Fruit fly (Drosophila melanogaster) whole organism, embryonic: ENCODE data around the gene Ets97D.

ENCODE experiments used
- CG10147 ChIP-seq: fragments of 200-800 bp; sonication (Bioruptor generic); optimal IDR thresholded peaks from 2 replicates; lab custom pipeline; 2019; ENCODE audit warnings: missing biosample characterization, mild to moderate bottlenecking, missing genetic modification characterization, moderate library complexity
- CG10267 ChIP-seq: fragments of 200-800 bp; sonication (Bioruptor generic); optimal IDR thresholded peaks from 2 replicates; lab custom pipeline; 2018; ENCODE audit warnings: missing biosample characterization, mild to moderate bottlenecking, missing genetic modification characterization, moderate library complexity
- CG10654 ChIP-seq: fragments of 200-800 bp; sonication (Bioruptor generic); optimal IDR thresholded peaks from 2 replicates; lab custom pipeline; 2016; ENCODE audit warnings: missing biosample characterization, missing genetic modification characterization
- CG11398 ChIP-seq: fragments of 200-800 bp; sonication (Bioruptor generic); optimal IDR thresholded peaks from 2 replicates; lab custom pipeline; 2016; ENCODE audit warnings: missing biosample characterization, missing genetic modification characterization
- CG12391 ChIP-seq: fragments of 200-800 bp; sonication (Bioruptor generic); optimal IDR thresholded peaks from 3 replicates; lab custom pipeline; 2018; ENCODE audit warnings: missing biosample characterization, mild to moderate bottlenecking, missing genetic modification characterization, moderate library complexity
- CG14710 ChIP-seq: fragments of 200-800 bp; sonication (Bioruptor generic); optimal IDR thresholded peaks from 3 replicates; lab custom pipeline; 2019; ENCODE audit warnings: missing biosample characterization, mild to moderate bottlenecking, missing genetic modification characterization, moderate library complexity
- CG1602 ChIP-seq: fragments of 200-800 bp; sonication (Bioruptor generic); optimal IDR thresholded peaks from 3 replicates; lab custom pipeline; 2016; ENCODE audit warnings: missing biosample characterization, missing genetic modification characterization
- CG18262 ChIP-seq: fragments of 200-800 bp; optimal IDR thresholded peaks from 3 replicates; lab custom pipeline; 2019; ENCODE audit warnings: missing biosample characterization, mild to moderate bottlenecking, missing genetic modification characterization, moderate library complexity
- CG2116 ChIP-seq: fragments of 200-800 bp; sonication (Bioruptor generic); optimal IDR thresholded peaks from 3 replicates; lab custom pipeline; 2018; ENCODE audit warnings: missing biosample characterization, mild to moderate bottlenecking, missing genetic modification characterization
- CG2120 ChIP-seq: fragments of 200-800 bp; sonication (Bioruptor generic); optimal IDR thresholded peaks from 3 replicates; lab custom pipeline; 2016; ENCODE audit warnings: missing biosample characterization, missing genetic modification characterization
- CG34376 ChIP-seq: fragments of 200-800 bp; sonication (Bioruptor generic); optimal IDR thresholded peaks from 2 replicates; lab custom pipeline; 2018; ENCODE audit warnings: missing biosample characterization, mild to moderate bottlenecking, missing genetic modification characterization
- CG6175 ChIP-seq: fragments of 200-800 bp; sonication (Bioruptor generic); IDR thresholded peaks from 3 replicates; pipeline ENCODE4 v1.3.6; 2022; ENCODE audit warnings: missing biosample characterization, missing genetic modification characterization
- CG6654 ChIP-seq: fragments of 200-800 bp; sonication (Bioruptor generic); optimal IDR thresholded peaks from 2 replicates; lab custom pipeline; 2017; ENCODE audit warnings: missing biosample characterization, mild to moderate bottlenecking, missing genetic modification characterization
- CG7928 ChIP-seq: fragments of 200-800 bp; sonication (Bioruptor generic); optimal IDR thresholded peaks from 2 replicates; lab custom pipeline; 2017; ENCODE audit warnings: missing biosample characterization, mild to moderate bottlenecking, missing genetic modification characterization
- CG8924 ChIP-seq: fragments of 200-800 bp; optimal IDR thresholded peaks from 3 replicates; lab custom pipeline; 2019; ENCODE audit warnings: missing biosample characterization, mild to moderate bottlenecking, missing genetic modification characterization, moderate library complexity
- Deaf1 ChIP-seq: fragments of 200-800 bp; optimal IDR thresholded peaks from 3 replicates; lab custom pipeline; 2019; ENCODE audit warnings: missing biosample characterization, mild to moderate bottlenecking, missing genetic modification characterization, moderate library complexity
- Dp ChIP-seq: fragments of 200-800 bp; sonication (Bioruptor generic); optimal IDR thresholded peaks from 2 replicates; lab custom pipeline; 2018; ENCODE audit warnings: missing biosample characterization, mild to moderate bottlenecking, missing genetic modification characterization, moderate library complexity
- E2f1 ChIP-seq: fragments of 200-800 bp; sonication (Bioruptor generic); IDR thresholded peaks from 2 replicates; pipeline ENCODE4 v1.3.6; 2022; ENCODE audit warnings: missing biosample characterization, missing genetic modification characterization
- Elba2 ChIP-seq: fragments of 200-800 bp; sonication (Bioruptor generic); optimal IDR thresholded peaks from 3 replicates; lab custom pipeline; 2016; ENCODE audit warnings: missing biosample characterization, missing genetic modification characterization
- Lhr ChIP-seq: fragments of 200-800 bp; sonication (Bioruptor generic); optimal IDR thresholded peaks from 3 replicates; lab custom pipeline; 2017; ENCODE audit warnings: mild to moderate bottlenecking, missing biosample characterization, missing genetic modification reagents, missing genetic modification characterization
- MBD-R2 ChIP-seq: fragments of 200-800 bp; sonication (Bioruptor generic); IDR thresholded peaks from 2 replicates; pipeline ENCODE4 v1.3.6; 2022; ENCODE audit warnings: missing biosample characterization, missing genetic modification characterization
- Opbp ChIP-seq: fragments of 200-800 bp; sonication (Bioruptor generic); IDR thresholded peaks from 3 replicates; pipeline ENCODE4 v1.3.6; 2022; ENCODE audit warnings: missing biosample characterization, missing genetic modification characterization; ENCODE audit not compliant: partially characterized antibody
- PHDP ChIP-seq: fragments of 200-800 bp; sonication (Bioruptor generic); optimal IDR thresholded peaks from 3 replicates; lab custom pipeline; 2018; ENCODE audit warnings: missing biosample characterization, mild to moderate bottlenecking, missing genetic modification characterization, moderate library complexity
- Ptx1 ChIP-seq: fragments of 200-800 bp; sonication (Bioruptor generic); IDR thresholded peaks from 2 replicates; pipeline ENCODE4 v1.3.6; 2022; ENCODE audit warnings: missing biosample characterization, missing genetic modification characterization
- Sin3A ChIP-seq: fragments of >200 bp; optimal IDR thresholded peaks from 2 replicates; lab custom pipeline; 2018
- Stat92E ChIP-seq, 3 experiments: fragments of >200 bp in 2 of 3; fragments of 200-800 bp in 1 of 3; sonication (Bioruptor generic) in 1 of 3; optimal IDR thresholded peaks; 2 replicates each; lab custom pipeline; 2017 to 2019; ENCODE audit warnings: missing biosample characterization in 3 of 3, missing genetic modification characterization in 3 of 3, mild to moderate bottlenecking in 1 of 3, moderate library complexity in 1 of 3
- Xbp1 ChIP-seq: fragments of 200-800 bp; sonication (Bioruptor generic); optimal IDR thresholded peaks from 3 replicates; lab custom pipeline; 2016; ENCODE audit warnings: missing biosample characterization, mild to moderate bottlenecking, missing genetic modification characterization
- YL-1 ChIP-seq: fragments of 200-800 bp; sonication (Bioruptor generic); optimal IDR thresholded peaks from 3 replicates; lab custom pipeline; 2017; ENCODE audit warnings: missing biosample characterization, mild to moderate bottlenecking, missing genetic modification characterization
- br ChIP-seq: fragments of >200 bp; optimal IDR thresholded peaks from 2 replicates; lab custom pipeline; 2017
- chinmo ChIP-seq: fragments of 200-800 bp; sonication (Bioruptor generic); IDR thresholded peaks from 4 replicates; pipeline ENCODE4 v1.3.6; 2022; ENCODE audit warnings: missing biosample characterization, missing genetic modification characterization; ENCODE audit not compliant: partially characterized antibody
- fd64A ChIP-seq: fragments of 200-800 bp; sonication (Bioruptor generic); optimal IDR thresholded peaks from 3 replicates; lab custom pipeline; 2018; ENCODE audit warnings: missing biosample characterization, mild to moderate bottlenecking, missing genetic modification characterization
- gem ChIP-seq: fragments of 200-800 bp; sonication (Bioruptor generic); optimal IDR thresholded peaks from 2 replicates; lab custom pipeline; 2019; ENCODE audit warnings: missing biosample characterization, mild to moderate bottlenecking, missing genetic modification characterization, moderate library complexity
- gsb-n ChIP-seq: fragments of 200-800 bp; sonication (Bioruptor generic); optimal IDR thresholded peaks from 3 replicates; lab custom pipeline; 2018; ENCODE audit warnings: missing biosample characterization, mild to moderate bottlenecking, missing genetic modification characterization
- insv ChIP-seq, 2 experiments: fragments of 200-800 bp; sonication (Bioruptor generic); optimal IDR thresholded peaks; 3 replicates each; lab custom pipeline; 2016 to 2018; ENCODE audit warnings: missing biosample characterization in 2 of 2, missing genetic modification characterization in 2 of 2
- lov ChIP-seq, 2 experiments: fragments of 200-800 bp in 1 of 2; fragments of >200 bp in 1 of 2; sonication (Bioruptor generic) in 1 of 2; IDR thresholded peaks in 1 of 2; optimal IDR thresholded peaks in 1 of 2; 2 replicates in 1 of 2; 3 replicates in 1 of 2; pipeline versions ENCODE4 v1.3.6 to Lab custom; 2017 to 2022; ENCODE audit warnings: missing biosample characterization in 1 of 2, missing genetic modification characterization in 1 of 2
- mam ChIP-seq: fragments of 200-800 bp; sonication (Bioruptor generic); optimal IDR thresholded peaks from 3 replicates; lab custom pipeline; 2016; ENCODE audit warnings: missing biosample characterization, missing genetic modification characterization
- nau ChIP-seq: fragments of 200-800 bp; sonication (Bioruptor generic); optimal IDR thresholded peaks from 3 replicates; lab custom pipeline; 2017; ENCODE audit warnings: missing biosample characterization, mild to moderate bottlenecking, missing genetic modification characterization, missing genetic modification reagents
- onecut ChIP-seq: fragments of 200-800 bp; sonication (Bioruptor generic); IDR thresholded peaks from 2 replicates; pipeline ENCODE4 v1.3.6; 2022; ENCODE audit warnings: missing biosample characterization, missing genetic modification characterization
- pnt ChIP-seq: fragments of 200-800 bp; sonication (Bioruptor generic); optimal IDR thresholded peaks from 3 replicates; lab custom pipeline; 2016; ENCODE audit warnings: missing biosample characterization, missing genetic modification characterization
- pzg ChIP-seq: fragments of 200-800 bp; sonication (Bioruptor generic); optimal IDR thresholded peaks from 3 replicates; lab custom pipeline; 2018; ENCODE audit warnings: missing biosample characterization, mild to moderate bottlenecking, missing genetic modification characterization, moderate library complexity
- ranshi ChIP-seq: fragments of 200-800 bp; sonication (Bioruptor generic); IDR thresholded peaks from 2 replicates; pipeline ENCODE4 v1.3.6; 2022; ENCODE audit warnings: missing biosample characterization, missing genetic modification characterization
- ro ChIP-seq: fragments of 200-800 bp; sonication (Bioruptor generic); IDR thresholded peaks from 2 replicates; pipeline ENCODE4 v1.3.6; 2022; ENCODE audit warnings: missing biosample characterization, missing genetic modification characterization
- so ChIP-seq: fragments of 200-800 bp; sonication (Bioruptor generic); IDR thresholded peaks from 3 replicates; pipeline ENCODE4 v1.3.6; 2022; ENCODE audit warnings: missing biosample characterization, missing genetic modification characterization
- sob ChIP-seq: fragments of 200-800 bp; sonication (Bioruptor generic); IDR thresholded peaks from 2 replicates; pipeline ENCODE4 v1.3.6; 2022; ENCODE audit warnings: missing biosample characterization, missing genetic modification characterization
- stwl ChIP-seq: fragments of 200-800 bp; sonication (Bioruptor generic); optimal IDR thresholded peaks from 3 replicates; lab custom pipeline; 2018; ENCODE audit warnings: missing biosample characterization, mild to moderate bottlenecking, missing genetic modification characterization, moderate library complexity
- tna ChIP-seq: fragments of 200-800 bp; sonication (Bioruptor generic); IDR thresholded peaks from 2 replicates; pipeline ENCODE4 v1.3.6; 2022; ENCODE audit warnings: missing biosample characterization, missing genetic modification characterization; ENCODE audit not compliant: partially characterized antibody
- unc-4 ChIP-seq: fragments of 200-800 bp; sonication (Bioruptor generic); IDR thresholded peaks from 2 replicates; pipeline ENCODE4 v1.3.6; 2022; ENCODE audit warnings: missing biosample characterization, missing genetic modification characterization; ENCODE audit not compliant: partially characterized antibody

Gene Ets97D

DNA sequence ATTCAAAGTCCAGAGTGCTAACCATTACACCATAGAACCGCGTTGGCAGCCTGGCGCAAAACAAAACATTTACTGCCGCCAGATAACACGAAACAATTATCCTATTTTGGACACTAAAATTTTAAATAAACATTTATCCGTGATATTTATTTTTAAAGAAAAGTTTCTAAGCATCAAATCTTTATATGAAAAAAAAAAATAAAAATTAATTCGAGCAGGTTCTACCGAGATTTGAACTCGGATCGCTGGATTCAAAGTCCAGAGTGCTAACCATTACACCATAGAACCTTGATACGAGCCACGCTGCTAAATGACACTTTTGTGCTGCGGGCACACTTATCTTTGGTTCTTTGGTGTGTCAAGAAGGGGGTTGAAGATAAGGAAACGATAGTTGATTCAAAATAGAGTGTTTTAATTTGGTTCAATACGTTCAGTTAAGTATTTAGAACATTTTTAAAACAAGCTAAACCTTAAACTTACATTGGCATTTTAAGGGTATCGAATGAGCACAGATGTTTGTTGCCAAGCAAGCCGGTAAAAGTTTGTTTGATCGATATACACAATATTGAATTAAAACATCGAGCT, 34.7 kb upstream of the Ets97D start, which contains the start of gene Spag1 (continued):
- TF ChIP-seq CG1602 (GFP tag; lab: Kevin White, UChicago) (no peak), unc-4 (GFP tag; lab: Robert Waterston, UW) (peak; percentile 67), br (lab: Kevin White, UChicago) (no peak), CG10147 (GFP tag; lab: Kevin White, UChicago) (peak; percentile 8), MBD-R2 (no peak), CG34376 (GFP tag; lab: Kevin White, UChicago) (peak; percentile 85), Opbp (GFP tag; lab: Robert Waterston, UW) (peak; percentile 90), CG6654 (GFP tag; lab: Kevin White, UChicago) (no peak), onecut (GFP tag; lab: Robert Waterston, UW) (no peak), nau (GFP tag; lab: Kevin White, UChicago) (peak; percentile 29), gem (no peak), Ptx1 (GFP tag; lab: Robert Waterston, UW) (no peak), pnt (GFP tag; lab: Kevin White, UChicago) (no peak), so (GFP tag; lab: Robert Waterston, UW) (no peak), CG2120 (GFP tag; lab: Kevin White, UChicago) (no peak)
- TF ChIP-seq, all 482 proteins: peak for 80

DNA sequence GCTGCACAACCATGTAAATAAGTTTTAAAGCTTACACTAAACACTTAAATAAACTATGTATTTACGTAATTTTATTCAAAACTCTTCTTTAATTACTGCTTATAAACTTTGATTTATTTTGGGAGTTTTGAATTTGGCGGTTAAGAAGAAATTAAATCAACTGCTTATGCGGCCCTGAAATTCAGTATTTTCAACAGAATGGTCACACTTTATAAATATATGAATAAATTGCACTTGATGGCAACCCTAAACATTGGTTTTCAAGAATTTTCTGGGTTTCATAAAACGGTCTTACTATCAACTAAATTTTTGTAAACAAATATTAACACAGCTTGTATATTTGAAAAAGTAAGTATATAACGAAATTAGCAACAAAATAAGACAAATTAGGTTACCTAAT, 32.5 kb upstream of the Ets97D start, which contains the start of gene CG14252:
Gene CG14252 (plus strand): TSS at position 302 of the 400 bp plus-strand sequence.
- TF ChIP-seq insv (GFP tag; optimal IDR thresholded peaks at IDR 0.05; lab: Kevin White, UChicago), result peak in 1 of 2 experiments; percentile 6
- peak; percentile 55 for TF ChIP-seq YL-1 (GFP tag; lab: Kevin White, UChicago)
- TF ChIP-seq CG2116 (GFP tag; lab: Kevin White, UChicago), result peak; percentile 48
- TF ChIP-seq fd64A, result no peak
- 0 out of 4 replicates have a peak, but pooled peaks have one; percentile 23 for TF ChIP-seq chinmo (GFP tag; lab: Robert Waterston, UW)
- TF ChIP-seq CG10654 (GFP tag; lab: Kevin White, UChicago), result peak; percentile 2
- TF ChIP-seq CG11398 (GFP tag; lab: Kevin White, UChicago), result no peak
- TF ChIP-seq Opbp (GFP tag; lab: Robert Waterston, UW), result peak; percentile 52; the same call in 1 of the 3 replicates
- peak; percentile 7 for TF ChIP-seq PHDP (tag; lab: Kevin White, UChicago)
- TF ChIP-seq Deaf1 (tag; lab: Kevin White, UChicago), result no peak
- TF ChIP-seq CG7928 (GFP tag; lab: Kevin White, UChicago), result peak; percentile 97
- TF ChIP-seq Sin3A (lab: Kevin White, UChicago), result no peak
- peak; percentile 47 for TF ChIP-seq Lhr (GFP tag; lab: Kevin White, UChicago)
- TF ChIP-seq Dp (GFP tag; lab: Kevin White, UChicago), result peak; percentile 96
- TF ChIP-seq CG18262, result peak; percentile 21
- TF ChIP-seq Stat92E (GFP tag; optimal IDR thresholded peaks at IDR 0.05; lab: Kevin White, UChicago), result peak in 1 of 3 experiments; percentile 79
- TF ChIP-seq CG8924 (tag; lab: Kevin White, UChicago), result peak; percentile 17
- TF ChIP-seq CG14710 (tag; lab: Kevin White, UChicago), result peak; percentile 75
- no peak for TF ChIP-seq CG6175 (GFP tag; lab: Robert Waterston, UW)
- no peak for TF ChIP-seq mam (GFP tag; lab: Kevin White, UChicago)
- TF ChIP-seq ranshi (GFP tag; lab: Robert Waterston, UW), result no peak
- no peak for TF ChIP-seq E2f1 (GFP tag; lab: Robert Waterston, UW)
- peak; percentile 97 for TF ChIP-seq pzg
- peak; percentile 18; the same call in 1 of the 2 replicates for TF ChIP-seq sob (GFP tag; lab: Robert Waterston, UW)
- peak; percentile 9 for TF ChIP-seq gsb-n (tag; lab: Kevin White, UChicago)
- peak; percentile 97 for TF ChIP-seq stwl
- no peak for TF ChIP-seq lov (optimal IDR thresholded peaks at IDR 0.05; lab: Kevin White, UChicago)
- no peak for TF ChIP-seq lov (GFP tag; IDR thresholded peaks at IDR 0.05; lab: Robert Waterston, UW)
- TF ChIP-seq tna (GFP tag; lab: Robert Waterston, UW), result no peak
- peak; percentile 41 for TF ChIP-seq CG12391 (tag; lab: Kevin White, UChicago)
- TF ChIP-seq CG34376 (GFP tag; lab: Kevin White, UChicago), result peak; percentile 29
- no peak for TF ChIP-seq ro (GFP tag; lab: Robert Waterston, UW)
- TF ChIP-seq CG10267 (tag; lab: Kevin White, UChicago), result peak; percentile 57
- no peak for TF ChIP-seq Elba2 (GFP tag; lab: Kevin White, UChicago)
- TF ChIP-seq Xbp1 (GFP tag; lab: Kevin White, UChicago), result no peak
- TF ChIP-seq CG10147 (GFP tag; lab: Kevin White, UChicago), result peak; percentile 53
